Fruit fly (Drosophila melanogaster) whole organism, wandering third instar larva: ENCODE measurements around the gene CG14969.

Experiments
- CG9705 ChIP-seq: fragments of 200-800 bp; sonication (Bioruptor generic); optimal IDR thresholded peaks from 2 replicates; lab custom pipeline; 2018; ENCODE audit warnings: missing biosample characterization, mild to moderate bottlenecking, missing genetic modification characterization
- Jra ChIP-seq: sonication (Bioruptor generic); optimal IDR thresholded peaks from 2 replicates; lab custom pipeline; 2016; ENCODE audit warnings: missing biosample characterization, missing genetic modification characterization
- Mio ChIP-seq: sonication (Bioruptor generic); optimal IDR thresholded peaks from 2 replicates; lab custom pipeline; 2016; ENCODE audit warnings: missing biosample characterization, missing genetic modification characterization
- OdsH ChIP-seq: fragments of 200-800 bp; sonication (Bioruptor generic); optimal IDR thresholded peaks from 2 replicates; lab custom pipeline; 2016; ENCODE audit warnings: missing biosample characterization, mild to moderate bottlenecking, missing genetic modification characterization
- h ChIP-seq: fragments of 200-800 bp; sonication (Bioruptor generic); optimal IDR thresholded peaks from 3 replicates; lab custom pipeline; 2016; ENCODE audit warnings: missing biosample characterization, mild to moderate bottlenecking, missing genetic modification characterization
- lola ChIP-seq: fragments of >200 bp; optimal IDR thresholded peaks from 2 replicates; lab custom pipeline; 2017; ENCODE audit warnings: missing biosample characterization, missing genetic modification characterization
- pan ChIP-seq: fragments of >200 bp; optimal IDR thresholded peaks from 2 replicates; lab custom pipeline; 2017

DNA sequence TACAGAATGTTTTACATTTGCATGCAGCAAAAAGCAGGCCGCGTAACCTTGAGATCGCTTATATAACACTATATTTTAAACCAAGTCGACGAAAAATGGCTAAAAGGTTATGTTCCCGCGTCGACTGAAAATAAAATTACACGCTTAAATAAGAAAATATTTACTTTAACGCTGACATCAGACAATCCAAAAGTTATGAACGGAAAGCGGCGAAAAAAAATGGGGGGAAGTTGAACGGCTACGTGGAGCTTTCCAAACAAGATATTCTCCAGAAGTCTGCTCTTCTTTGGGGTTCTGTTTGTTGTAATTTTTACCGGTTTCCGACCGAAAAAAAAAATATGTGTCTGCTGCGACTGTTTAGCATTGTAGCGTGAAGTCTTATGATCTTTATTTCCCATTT lies 9.8 kb upstream of the CG14969 start:
- TF ChIP-seq Jra (GFP tag; lab: Kevin White, UChicago) (no peak), pan (lab: Kevin White, UChicago) (no peak), CG9705 (no peak), lola (GFP tag; lab: Kevin White, UChicago) (no peak), OdsH (no peak), h (GFP tag; lab: Kevin White, UChicago) (no peak), Mio (GFP tag; lab: Kevin White, UChicago) (no peak)
